Worm (Caenorhabditis elegans): ENCODE results near the gene trul-1.

DNA sequence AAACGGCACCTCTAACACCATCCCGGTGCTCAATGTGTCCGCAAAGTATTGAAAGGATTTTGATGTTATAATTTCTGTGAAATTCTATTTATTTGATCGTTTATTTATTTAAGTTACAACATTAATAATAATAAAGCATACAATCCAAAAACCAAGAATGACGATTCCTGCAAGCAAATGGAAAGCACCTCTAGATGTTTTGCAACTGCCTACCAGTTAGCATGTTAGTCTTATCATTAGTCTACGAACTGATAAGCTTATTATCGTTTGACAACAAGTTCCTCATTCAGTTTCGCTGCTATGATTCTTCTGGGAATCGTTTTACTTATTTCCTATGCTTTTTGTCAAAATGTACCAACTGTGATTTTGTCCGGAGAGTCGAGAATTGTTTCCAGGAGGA lies 17.3 kb upstream of the trul-1 start, which contains the start of gene K01A2.6:
- TF ChIP-seq nhr-237 (tag; optimal IDR thresholded peaks at IDR 0.05) (no peak), ZK546.5 (tag; optimal IDR thresholded peaks at IDR 0.05) (no peak), egl-43 (GFP tag; IDR thresholded peaks at IDR 0.05) (no peak), F44E2.7 (GFP tag; IDR thresholded peaks at IDR 0.05) (no peak)

All from whole organism, L4 larva.